In the genomic region with DNA sequence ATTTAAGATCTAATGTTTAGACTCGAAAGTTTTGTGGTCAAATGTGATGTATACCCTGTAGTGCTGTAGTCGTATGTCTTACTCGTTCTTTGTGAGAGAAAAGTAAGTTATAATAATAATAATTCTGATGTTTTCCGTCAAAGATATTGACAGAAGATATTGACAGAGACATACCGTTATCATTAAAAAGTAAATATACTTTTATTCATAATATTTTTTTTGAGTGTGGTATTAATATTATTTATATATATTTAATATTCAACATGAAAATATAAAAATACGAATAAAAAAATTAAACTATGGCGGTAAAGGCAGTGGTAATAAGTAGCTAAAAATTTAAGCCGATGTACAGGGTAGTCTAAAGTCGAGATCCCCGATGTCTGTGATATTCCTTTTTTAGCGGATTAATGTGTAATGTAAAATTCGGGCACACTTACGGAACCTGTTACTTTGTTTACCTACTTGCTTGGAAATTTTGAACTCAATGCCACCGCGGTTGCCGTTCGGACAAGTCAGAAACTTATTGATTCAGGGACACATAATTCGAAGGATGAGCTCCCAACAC, we compare ENCODE assay signal across 1 fruit fly cellular context.
TF ChIP-seq lines count a peak whose summit lies in the region.

Gene CG2100, minus strand, starts transcription at position 51 of the 565 bp plus-strand sequence.
Gene CG1236, plus strand, starts transcription at position 444 of the 565 bp plus-strand sequence.

TF ChIP-seq in whole organism, embryonic, 481 proteins besides CTCF, POLR2A, EP300 and RAD21 (continued from another document and continues in another):
- TF ChIP-seq kah (GFP tag; optimal IDR thresholded peaks at IDR 0.05; lab: Kevin White, UChicago) (peak; percentile 85), wek (GFP tag; optimal IDR thresholded peaks at IDR 0.05; lab: Kevin White, UChicago) (peak; percentile 18), gt (GFP tag; IDR thresholded peaks at IDR 0.05; lab: Robert Waterston, UW) (no peak), CG2678 (tag; optimal IDR thresholded peaks at IDR 0.05; lab: Kevin White, UChicago) (peak; percentile 92), CG17802 (tag; optimal IDR thresholded peaks at IDR 0.05; lab: Kevin White, UChicago) (peak; percentile 10), lmd (GFP tag; IDR thresholded peaks at IDR 0.05; lab: Robert Waterston, UW) (no peak; the same call in 1 of the 2 replicates), CG9817 (tag; optimal IDR thresholded peaks at IDR 0.05; lab: Kevin White, UChicago) (peak; percentile 73), CG13296 (GFP tag; optimal IDR thresholded peaks at IDR 0.05; lab: Kevin White, UChicago) (peak; percentile 82), Doc3 (GFP tag; IDR thresholded peaks at IDR 0.05; lab: Robert Waterston, UW; ENCODE audit: partially characterized antibody) (no peak), Nf-YA (GFP tag; IDR thresholded peaks at IDR 0.05; lab: Robert Waterston, UW) (peak; percentile 6; the same call in 1 of the 2 replicates), Mrtf (GFP tag; IDR thresholded peaks at IDR 0.05; lab: Robert Waterston, UW) (peak; percentile 59; the same call in 1 of the 3 replicates), Vsx1 (GFP tag; optimal IDR thresholded peaks at IDR 0.05; lab: Kevin White, UChicago) (no peak), CG13775 (GFP tag; optimal IDR thresholded peaks at IDR 0.05; lab: Kevin White, UChicago) (peak; percentile 94), CG11723 (GFP tag; optimal IDR thresholded peaks at IDR 0.05; lab: Kevin White, UChicago) (peak; percentile 76), CG2199 (GFP tag; IDR thresholded peaks at IDR 0.05; lab: Robert Waterston, UW) (no peak), CG17361 (GFP tag; IDR thresholded peaks at IDR 0.05; lab: Robert Waterston, UW) (peak; percentile 97), sens-2 (GFP tag; IDR thresholded peaks at IDR 0.05; lab: Robert Waterston, UW) (no peak; the same call in 1 of the 2 replicates), Sox102F (GFP tag; optimal IDR thresholded peaks at IDR 0.05; lab: Kevin White, UChicago) (peak; percentile 90), CG12104 (GFP tag; optimal IDR thresholded peaks at IDR 0.05; lab: Kevin White, UChicago) (peak; percentile 71), Fer3 (tag; optimal IDR thresholded peaks at IDR 0.05; lab: Kevin White, UChicago) (peak; percentile 76), CG9932 (GFP tag; IDR thresholded peaks at IDR 0.05; lab: Robert Waterston, UW) (peak; percentile 74), aop (GFP tag; IDR thresholded peaks at IDR 0.05; lab: Robert Waterston, UW) (no peak), vfl (GFP tag; optimal IDR thresholded peaks at IDR 0.05; lab: Kevin White, UChicago) (peak; percentile 20), CG3838 (GFP tag; optimal IDR thresholded peaks at IDR 0.05; lab: Kevin White, UChicago) (peak; percentile 10), h (optimal IDR thresholded peaks at IDR 0.05; lab: Kevin White, UChicago) (no peak), CG10565 (GFP tag; optimal IDR thresholded peaks at IDR 0.05; lab: Kevin White, UChicago) (peak; percentile 19), CG1602 (GFP tag; optimal IDR thresholded peaks at IDR 0.05; lab: Kevin White, UChicago) (peak; percentile 87), Sry-β (GFP tag; optimal IDR thresholded peaks at IDR 0.05; lab: Kevin White, UChicago) (peak; percentile 29), scrt (GFP tag; optimal IDR thresholded peaks at IDR 0.05; lab: Kevin White, UChicago) (peak; percentile 93), gcm2 (GFP tag; optimal IDR thresholded peaks at IDR 0.05; lab: Kevin White, UChicago) (peak; percentile 13), ssp (GFP tag; IDR thresholded peaks at IDR 0.05; lab: Robert Waterston, UW) (peak; percentile 71), Drgx (GFP tag; IDR thresholded peaks at IDR 0.05; lab: Robert Waterston, UW) (peak; percentile 77), CG3163 (GFP tag; optimal IDR thresholded peaks at IDR 0.05; lab: Kevin White, UChicago) (peak; percentile 4), dmrt11E (tag; optimal IDR thresholded peaks at IDR 0.05; lab: Kevin White, UChicago) (peak; percentile 91), sug (tag; optimal IDR thresholded peaks at IDR 0.05; lab: Kevin White, UChicago) (peak; percentile 68), CG9797 (GFP tag; optimal IDR thresholded peaks at IDR 0.05; lab: Kevin White, UChicago) (peak; percentile 58), CG17912 (GFP tag; optimal IDR thresholded peaks at IDR 0.05; lab: Kevin White, UChicago) (no peak), cato (GFP tag; optimal IDR thresholded peaks at IDR 0.05; lab: Kevin White, UChicago; ENCODE audit: borderline replicate concordance) (peak; percentile 62), H2.0 (GFP tag; IDR thresholded peaks at IDR 0.05; lab: Robert Waterston, UW) (peak; percentile 63), CG13624 (GFP tag; optimal IDR thresholded peaks at IDR 0.05; lab: Kevin White, UChicago) (peak; percentile 44), fd102C (GFP tag; optimal IDR thresholded peaks at IDR 0.05; lab: Kevin White, UChicago) (no peak), ftz-f1 (GFP tag; optimal IDR thresholded peaks at IDR 0.05; lab: Kevin White, UChicago) (peak; percentile 37), B-H1 (GFP tag; IDR thresholded peaks at IDR 0.05; lab: Robert Waterston, UW) (peak; percentile 58), CG17385 (GFP tag; optimal IDR thresholded peaks at IDR 0.05; lab: Kevin White, UChicago) (peak; percentile 83), CG7987 (GFP tag; optimal IDR thresholded peaks at IDR 0.05; lab: Kevin White, UChicago) (peak; percentile 26), dmrt99B (tag; optimal IDR thresholded peaks at IDR 0.05; lab: Kevin White, UChicago) (peak; percentile 90), CG6175 (GFP tag; IDR thresholded peaks at IDR 0.05; lab: Robert Waterston, UW) (no peak), Trl (optimal IDR thresholded peaks at IDR 0.05; lab: Kevin White, UChicago) (no peak), Trl (GFP tag; optimal IDR thresholded peaks at IDR 0.05; lab: Kevin White, UChicago) (peak; percentile 14), chinmo (GFP tag; IDR thresholded peaks at IDR 0.05; lab: Robert Waterston, UW; ENCODE audit: partially characterized antibody) (no peak), CG5953 (GFP tag; IDR thresholded peaks at IDR 0.05; lab: Robert Waterston, UW) (peak; percentile 62), CG2116 (GFP tag; optimal IDR thresholded peaks at IDR 0.05; lab: Kevin White, UChicago) (peak; percentile 69), slbo (GFP tag; IDR thresholded peaks at IDR 0.05; lab: Robert Waterston, UW) (peak; percentile 86), ems (GFP tag; optimal IDR thresholded peaks at IDR 0.05; lab: Kevin White, UChicago) (peak; percentile 59), Pdp1 (GFP tag; optimal IDR thresholded peaks at IDR 0.05; lab: Kevin White, UChicago) (peak; percentile 38 to 49), CG18619 (GFP tag; optimal IDR thresholded peaks at IDR 0.05; lab: Kevin White, UChicago) (peak; percentile 89), CG31388 (GFP tag; optimal IDR thresholded peaks at IDR 0.05; lab: Kevin White, UChicago) (peak; percentile 31), CG10431 (GFP tag; optimal IDR thresholded peaks at IDR 0.05; lab: Kevin White, UChicago) (peak; percentile 63), CG10147 (GFP tag; optimal IDR thresholded peaks at IDR 0.05; lab: Kevin White, UChicago) (peak; percentile 81), toy (GFP tag; IDR thresholded peaks at IDR 0.05; lab: Robert Waterston, UW) (0 out of 2 replicates have a peak, but pooled peaks have one; percentile 39), CG4360 (GFP tag; IDR thresholded peaks at IDR 0.05; lab: Robert Waterston, UW) (peak; percentile 14; the same call in 1 of the 2 replicates), HmgD (GFP tag; optimal IDR thresholded peaks at IDR 0.05; lab: Kevin White, UChicago) (no peak), Lhr (GFP tag; optimal IDR thresholded peaks at IDR 0.05; lab: Kevin White, UChicago) (peak; percentile 47), danr (GFP tag; IDR thresholded peaks at IDR 0.05; lab: Robert Waterston, UW) (no peak), NK7.1 (GFP tag; optimal IDR thresholded peaks at IDR 0.05; lab: Kevin White, UChicago) (no peak), CG15696 (tag; optimal IDR thresholded peaks at IDR 0.05; lab: Kevin White, UChicago) (peak; percentile 84), nau (GFP tag; optimal IDR thresholded peaks at IDR 0.05; lab: Kevin White, UChicago) (no peak), slou (GFP tag; optimal IDR thresholded peaks at IDR 0.05; lab: Kevin White, UChicago) (peak; percentile 40), CG15601 (tag; optimal IDR thresholded peaks at IDR 0.05; lab: Kevin White, UChicago) (peak; percentile 88), CG4730 (GFP tag; IDR thresholded peaks at IDR 0.05; lab: Robert Waterston, UW) (peak; percentile 66), psq (GFP tag; optimal IDR thresholded peaks at IDR 0.05; lab: Kevin White, UChicago) (peak; percentile 27), CG31224 (GFP tag; IDR thresholded peaks at IDR 0.05; lab: Robert Waterston, UW) (peak; percentile 72; the same call in 1 of the 2 replicates), CG13894 (tag; optimal IDR thresholded peaks at IDR 0.05; lab: Kevin White, UChicago) (no peak), gsb (GFP tag; IDR thresholded peaks at IDR 0.05; lab: Robert Waterston, UW) (no peak), CG13123 (GFP tag; optimal IDR thresholded peaks at IDR 0.05; lab: Kevin White, UChicago) (peak; percentile 27), bigmax (GFP tag; optimal IDR thresholded peaks at IDR 0.05; lab: Kevin White, UChicago) (no peak), CG6765 (GFP tag; optimal IDR thresholded peaks at IDR 0.05; lab: Kevin White, UChicago) (peak; percentile 69), CG14860 (GFP tag; IDR thresholded peaks at IDR 0.05; lab: Robert Waterston, UW; ENCODE audit: partially characterized antibody) (no peak), CG6254 (GFP tag; optimal IDR thresholded peaks at IDR 0.05; lab: Kevin White, UChicago) (peak; percentile 77), CG18262 (tag; optimal IDR thresholded peaks at IDR 0.05; lab: Kevin White, UChicago) (peak; percentile 94), vnd (GFP tag; IDR thresholded peaks at IDR 0.05; lab: Robert Waterston, UW; ENCODE audit: partially characterized antibody) (no peak), tio (GFP tag; optimal IDR thresholded peaks at IDR 0.05; lab: Kevin White, UChicago) (no peak), Dll (GFP tag; IDR thresholded peaks at IDR 0.05; lab: Robert Waterston, UW; ENCODE audit: partially characterized antibody) (no peak), Fer2 (tag; optimal IDR thresholded peaks at IDR 0.05; lab: Kevin White, UChicago) (peak; percentile 61), bab2 (GFP tag; optimal IDR thresholded peaks at IDR 0.05; lab: Kevin White, UChicago) (peak; percentile 26), so (GFP tag; IDR thresholded peaks at IDR 0.05; lab: Robert Waterston, UW) (peak; percentile 73), sima (GFP tag; optimal IDR thresholded peaks at IDR 0.05; lab: Kevin White, UChicago) (no peak), Bgb (GFP tag; IDR thresholded peaks at IDR 0.05; lab: Robert Waterston, UW; ENCODE audit: partially characterized antibody) (no peak), CG9876 (GFP tag; optimal IDR thresholded peaks at IDR 0.05; lab: Kevin White, UChicago) (peak; percentile 11), BEAF-32 (GFP tag; optimal IDR thresholded peaks at IDR 0.05; lab: Kevin White, UChicago) (peak; percentile 2), CG31441 (GFP tag; IDR thresholded peaks at IDR 0.05; lab: Robert Waterston, UW) (peak; percentile 95), CG11695 (GFP tag; IDR thresholded peaks at IDR 0.05; lab: Robert Waterston, UW) (peak; percentile 87), jigr1 (GFP tag; IDR thresholded peaks at IDR 0.05; lab: Robert Waterston, UW) (peak; percentile 72; the same call in 2 of the 3 replicates), CG11398 (GFP tag; optimal IDR thresholded peaks at IDR 0.05; lab: Kevin White, UChicago) (peak; percentile 16), Dfd (GFP tag; optimal IDR thresholded peaks at IDR 0.05; lab: Kevin White, UChicago) (no peak), C15 (GFP tag; IDR thresholded peaks at IDR 0.05; lab: Robert Waterston, UW) (0 out of 3 replicates have a peak, but pooled peaks have one; percentile 29), YL-1 (GFP tag; optimal IDR thresholded peaks at IDR 0.05; lab: Kevin White, UChicago) (peak; percentile 71), p53 (GFP tag; optimal IDR thresholded peaks at IDR 0.05; lab: Kevin White, UChicago) (no peak), dpn (GFP tag; optimal IDR thresholded peaks at IDR 0.05; lab: Kevin White, UChicago) (peak; percentile 51 to 84), CG12744 (GFP tag; optimal IDR thresholded peaks at IDR 0.05; lab: Kevin White, UChicago) (peak; percentile 20), abd-A (tag; optimal IDR thresholded peaks at IDR 0.05; lab: Kevin White, UChicago) (no peak), Nf-YB (GFP tag; optimal IDR thresholded peaks at IDR 0.05; lab: Kevin White, UChicago) (peak; percentile 72), CG8765 (GFP tag; IDR thresholded peaks at IDR 0.05; lab: Robert Waterston, UW) (peak; percentile 60), Myb (GFP tag; optimal IDR thresholded peaks at IDR 0.05; lab: Kevin White, UChicago) (peak; percentile 32), nmo (GFP tag; optimal IDR thresholded peaks at IDR 0.05; lab: Kevin White, UChicago) (peak; percentile 95), CG5245 (GFP tag; optimal IDR thresholded peaks at IDR 0.05; lab: Kevin White, UChicago) (peak; percentile 61), CG10979 (tag; optimal IDR thresholded peaks at IDR 0.05; lab: Kevin White, UChicago) (peak; percentile 90), CG11456 (GFP tag; IDR thresholded peaks at IDR 0.05; lab: Robert Waterston, UW) (peak; percentile 81), jumu (GFP tag; optimal IDR thresholded peaks at IDR 0.05; lab: Kevin White, UChicago) (no peak), bowl (GFP tag; IDR thresholded peaks at IDR 0.05; lab: Robert Waterston, UW) (no peak), ranshi (GFP tag; IDR thresholded peaks at IDR 0.05; lab: Robert Waterston, UW) (peak; percentile 77), kay (GFP tag; optimal IDR thresholded peaks at IDR 0.05; lab: Kevin White, UChicago) (peak; percentile 24), CG12769 (tag; optimal IDR thresholded peaks at IDR 0.05; lab: Kevin White, UChicago) (no peak), luna (GFP tag; optimal IDR thresholded peaks at IDR 0.05; lab: Kevin White, UChicago) (no peak), CG10267 (tag; optimal IDR thresholded peaks at IDR 0.05; lab: Kevin White, UChicago) (peak; percentile 85), NFAT (GFP tag; IDR thresholded peaks at IDR 0.05; lab: Robert Waterston, UW) (peak; percentile 66), CG8388 (GFP tag; optimal IDR thresholded peaks at IDR 0.05; lab: Kevin White, UChicago) (peak; percentile 90), sob (GFP tag; IDR thresholded peaks at IDR 0.05; lab: Robert Waterston, UW) (peak; percentile 75), onecut (GFP tag; IDR thresholded peaks at IDR 0.05; lab: Robert Waterston, UW) (peak; percentile 68), rib (GFP tag; IDR thresholded peaks at IDR 0.05; lab: Robert Waterston, UW) (no peak), HmgZ (tag; optimal IDR thresholded peaks at IDR 0.05; lab: Kevin White, UChicago) (peak; percentile 58), jing (GFP tag; optimal IDR thresholded peaks at IDR 0.05; lab: Kevin White, UChicago) (peak; percentile 52), knrl (GFP tag; IDR thresholded peaks at IDR 0.05; lab: Robert Waterston, UW; ENCODE audit: partially characterized antibody) (no peak)
